Worm (Caenorhabditis elegans) whole organism, L3 larva: ENCODE data around the gene picc-1.

Experiments
- ZK546.5 ChIP-seq: sonication (generic microtip); optimal IDR thresholded peaks from 2 replicates; lab custom pipeline; 2017; ENCODE audit warnings: missing biosample characterization, missing genetic modification characterization
- ceh-28 ChIP-seq: fragments of 150-350 bp; optimal IDR thresholded peaks from 2 replicates; lab custom pipeline; 2014; ENCODE audit warnings: missing biosample characterization, missing genetic modification reagents, missing genetic modification characterization
- mdl-1 ChIP-seq: fragments of 150-350 bp; optimal IDR thresholded peaks from 2 replicates; lab custom pipeline; 2014; ENCODE audit warnings: missing biosample characterization, missing genetic modification characterization
- nhr-237 ChIP-seq: fragments of 150-350 bp; optimal IDR thresholded peaks from 2 replicates; lab custom pipeline; 2014; ENCODE audit warnings: missing biosample characterization, missing genetic modification characterization
- ztf-11 ChIP-seq: fragments of 150-350 bp; optimal IDR thresholded peaks from 2 replicates; lab custom pipeline; 2014; ENCODE audit warnings: missing biosample characterization, missing genetic modification characterization

ce11 chrV:5996114-5996513 is 22.7 kb upstream of the picc-1 start, which contains the start of gene cpg-4:
- TF ChIP-seq ztf-11 (tag; lab: Kevin White, UChicago) = no peak
- no peak for TF ChIP-seq ZK546.5 (tag; lab: Kevin White, UChicago)
- TF ChIP-seq nhr-237 = no peak
- TF ChIP-seq mdl-1 (tag; lab: Kevin White, UChicago) = no peak
- TF ChIP-seq ceh-28 (tag; lab: Kevin White, UChicago) = no peak
